Fruit fly (Drosophila melanogaster) whole organism, wandering third instar larva: ENCODE results near the gene CG14613.

Experiments
- Myc ChIP-seq: fragments of >200 bp; optimal IDR thresholded peaks from 2 replicates; lab custom pipeline; 2017
- OdsH ChIP-seq: fragments of 200-800 bp; sonication (Bioruptor generic); optimal IDR thresholded peaks from 2 replicates; lab custom pipeline; 2016; ENCODE audit warnings: missing biosample characterization, mild to moderate bottlenecking, missing genetic modification characterization
- Sp1 ChIP-seq: fragments of 200-800 bp; sonication (Bioruptor generic); optimal IDR thresholded peaks from 3 replicates; lab custom pipeline; 2019; ENCODE audit warnings: missing biosample characterization, mild to moderate bottlenecking, missing genetic modification characterization, moderate library complexity
- fru ChIP-seq: fragments of 200-800 bp; sonication (Bioruptor generic); optimal IDR thresholded peaks from 3 replicates; lab custom pipeline; 2016; ENCODE audit warnings: missing biosample characterization, mild to moderate bottlenecking, missing genetic modification characterization
- pan ChIP-seq: fragments of >200 bp; optimal IDR thresholded peaks from 2 replicates; lab custom pipeline; 2017
- psq ChIP-seq: fragments of 200-800 bp; sonication (Bioruptor generic); optimal IDR thresholded peaks from 3 replicates; lab custom pipeline; 2017; ENCODE audit warnings: missing biosample characterization, mild to moderate bottlenecking, missing genetic modification characterization, moderate library complexity
- rgr ChIP-seq: fragments of 200-800 bp; sonication (Bioruptor generic); optimal IDR thresholded peaks from 3 replicates; lab custom pipeline; 2016; ENCODE audit warnings: missing biosample characterization, mild to moderate bottlenecking, missing genetic modification characterization
- sv ChIP-seq: fragments of 200-800 bp; sonication (Bioruptor generic); optimal IDR thresholded peaks from 3 replicates; lab custom pipeline; 2016; ENCODE audit warnings: missing biosample characterization, missing genetic modification characterization
- tai ChIP-seq: sonication (Bioruptor generic); optimal IDR thresholded peaks from 2 replicates; lab custom pipeline; 2016; ENCODE audit warnings: missing biosample characterization, missing genetic modification characterization
- usp ChIP-seq: fragments of >200 bp; optimal IDR thresholded peaks from 2 replicates; lab custom pipeline; 2017; ENCODE audit warnings: missing biosample characterization, missing genetic modification characterization

dm6 chrX:22502225-22502624 is 30.4 kb upstream of the CG14613 start:
- TF ChIP-seq usp = no peak
- no peak for TF ChIP-seq fru (GFP tag; lab: Kevin White, UChicago)
- TF ChIP-seq rgr (GFP tag; lab: Kevin White, UChicago) = no peak
- no peak for TF ChIP-seq tai (GFP tag; lab: Kevin White, UChicago)
- TF ChIP-seq OdsH = no peak
- no peak for TF ChIP-seq Sp1
- TF ChIP-seq psq = no peak
- no peak for TF ChIP-seq sv (GFP tag; lab: Kevin White, UChicago)
- TF ChIP-seq Myc (lab: Kevin White, UChicago) = no peak
- TF ChIP-seq pan = no peak
